Worm (Caenorhabditis elegans) whole organism, L1 larva: ENCODE data around the gene acox-1.6.

Experiments used
- egl-27 ChIP-seq, 2 experiments: fragments of 150-350 bp in 1 of 2; sonication (generic microtip); optimal IDR thresholded peaks; 3 replicates each; lab custom pipeline; 2017 to 2018; ENCODE audit warnings: missing biosample characterization in 2 of 2, missing genetic modification characterization in 2 of 2, missing genetic modification reagents in 2 of 2
- lin-13 ChIP-seq: fragments of 150-350 bp; optimal IDR thresholded peaks from 2 replicates; lab custom pipeline; 2014; ENCODE audit warnings: missing biosample characterization, missing genetic modification reagents, missing genetic modification characterization
- lsy-2 ChIP-seq, 2 experiments: fragments of 150-350 bp; optimal IDR thresholded peaks; 2 replicates each; lab custom pipeline; 2014; ENCODE audit warnings: missing biosample characterization in 2 of 2, missing genetic modification characterization in 2 of 2
- nhr-47 ChIP-seq: sonication (generic microtip); optimal IDR thresholded peaks from 2 replicates; lab custom pipeline; 2016; ENCODE audit warnings: mild to moderate bottlenecking, missing genetic modification characterization, moderate library complexity, missing compliant biosample characterization

DNA sequence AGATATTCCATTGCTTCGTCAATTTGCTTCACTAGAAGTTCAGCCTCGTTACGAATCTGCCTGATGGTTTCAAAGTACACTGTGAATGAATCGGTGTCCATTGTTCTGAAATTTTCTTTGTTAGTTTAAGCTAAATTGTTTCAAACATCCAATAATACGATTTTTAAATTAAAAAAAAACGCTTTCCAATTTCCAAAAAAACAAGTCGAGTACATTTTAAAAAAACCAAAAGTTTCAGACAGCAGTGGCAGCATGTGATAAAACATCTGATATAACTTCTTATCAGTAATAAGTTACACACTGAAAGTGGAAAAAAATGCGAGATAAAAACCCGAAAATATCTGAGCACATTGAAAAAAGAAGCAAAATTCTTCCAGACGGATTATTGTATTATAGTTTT lies 38.8 kb downstream of the acox-1.6 start, which contains the start of gene Y7A5A.6:
- no peak for TF ChIP-seq lsy-2 (tag; optimal IDR thresholded peaks at IDR 0.05; lab: Kevin White, UChicago)
- no peak for TF ChIP-seq lin-13 (GFP tag; lab: Kevin White, UChicago)
- no peak for TF ChIP-seq nhr-47
- TF ChIP-seq egl-27 (tag; optimal IDR thresholded peaks at IDR 0.05; lab: Kevin White, UChicago): no peak
